Fruit fly (Drosophila melanogaster): ENCODE results near the gene Exo84.
A peak's percentile ranks its signal among the peaks of the same experiment; 100 is the strongest.

Exo84 gene

dm6 chr3R:26036153-26037144, 15.6 kb downstream of the Exo84 start (continued):
- TF ChIP-seq dm (GFP tag; optimal IDR thresholded peaks at IDR 0.05) (peak; percentile 64), Hr51 (GFP tag; optimal IDR thresholded peaks at IDR 0.05) (peak; percentile 33 to 74), CG18619 (GFP tag; optimal IDR thresholded peaks at IDR 0.05) (peak; percentile 84), CG10366 (GFP tag; IDR thresholded peaks at IDR 0.05) (no peak; the same call in 1 of the 2 replicates), prd (optimal IDR thresholded peaks at IDR 0.05) (no peak), prd (GFP tag; IDR thresholded peaks at IDR 0.05) (peak; percentile 88), CG1024 (GFP tag; IDR thresholded peaks at IDR 0.05) (peak; percentile 15; the same call in 1 of the 2 replicates), ken (GFP tag; IDR thresholded peaks at IDR 0.05) (peak; percentile 54; the same call in 2 of the 3 replicates), NFAT (GFP tag; IDR thresholded peaks at IDR 0.05) (no peak), h (optimal IDR thresholded peaks at IDR 0.05) (no peak), D (optimal IDR thresholded peaks at IDR 0.05) (peak; percentile 73), D (GFP tag; optimal IDR thresholded peaks at IDR 0.05) (peak; percentile 98), sens (GFP tag) (peak; percentile 99), sob (GFP tag; IDR thresholded peaks at IDR 0.05) (0 out of 2 replicates have a peak, but pooled peaks have one; percentile 24), pita (GFP tag; optimal IDR thresholded peaks at IDR 0.05) (no peak), CG1792 (GFP tag; optimal IDR thresholded peaks at IDR 0.05) (peak; percentile 51), gsb-n (tag; optimal IDR thresholded peaks at IDR 0.05) (peak; percentile 97), tio (GFP tag; optimal IDR thresholded peaks at IDR 0.05) (peak; percentile 82), Med (GFP tag) (peak; percentile 76), CG10654 (GFP tag; optimal IDR thresholded peaks at IDR 0.05) (peak; percentile 53), CG32767 (GFP tag; IDR thresholded peaks at IDR 0.05) (peak; percentile 55; the same call in 1 of the 2 replicates), Hr3 (GFP tag; optimal IDR thresholded peaks at IDR 0.05) (peak; percentile 83), CG14965 (GFP tag; optimal IDR thresholded peaks at IDR 0.05; ENCODE audit: borderline replicate concordance) (no peak), CG4328 (GFP tag; optimal IDR thresholded peaks at IDR 0.05) (peak; percentile 89), Hsf (GFP tag; optimal IDR thresholded peaks at IDR 0.05) (peak; percentile 83), E2f2 (GFP tag; IDR thresholded peaks at IDR 0.05) (peak; percentile 44; the same call in 1 of the 2 replicates), CG31388 (GFP tag; optimal IDR thresholded peaks at IDR 0.05) (peak; percentile 55), CG2202 (tag; optimal IDR thresholded peaks at IDR 0.05) (peak; percentile 96), Usf (GFP tag; optimal IDR thresholded peaks at IDR 0.05) (peak; percentile 89), GATAe (GFP tag; conservative IDR thresholded peaks at IDR 0.05) (no peak), CG14014 (GFP tag; IDR thresholded peaks at IDR 0.05) (no peak), CG12236 (GFP tag; optimal IDR thresholded peaks at IDR 0.05) (peak; percentile 83), CG15073 (GFP tag; optimal IDR thresholded peaks at IDR 0.05) (no peak), CG2120 (GFP tag; optimal IDR thresholded peaks at IDR 0.05) (no peak), bab2 (GFP tag; optimal IDR thresholded peaks at IDR 0.05) (peak; percentile 77), corto (GFP tag; optimal IDR thresholded peaks at IDR 0.05) (peak; percentile 75), HmgD (GFP tag; optimal IDR thresholded peaks at IDR 0.05) (no peak), CG2129 (GFP tag; IDR thresholded peaks at IDR 0.05; ENCODE audit: partially characterized antibody) (no peak), CG6765 (GFP tag; optimal IDR thresholded peaks at IDR 0.05) (no peak), CG2712 (tag; optimal IDR thresholded peaks at IDR 0.05) (peak; percentile 98), bcd (GFP tag; optimal IDR thresholded peaks at IDR 0.05) (peak; percentile 78), tll (GFP tag; optimal IDR thresholded peaks at IDR 0.05) (peak in 1 of 2 experiments; percentile 61), Meics (GFP tag; optimal IDR thresholded peaks at IDR 0.05) (peak; percentile 42), tup (GFP tag; optimal IDR thresholded peaks at IDR 0.05) (peak; percentile 35), hkb (optimal IDR thresholded peaks at IDR 0.05) (no peak), hkb (GFP tag; IDR thresholded peaks at IDR 0.05) (no peak; the same call in 1 of the 2 replicates), Stat92E (GFP tag; optimal IDR thresholded peaks at IDR 0.05) (peak in 1 of 3 experiments; percentile 99), insv (GFP tag; optimal IDR thresholded peaks at IDR 0.05) (peak; percentile 31 to 37), Max (GFP tag; optimal IDR thresholded peaks at IDR 0.05) (peak; percentile 40)

All from whole organism, embryonic.